Worm (Caenorhabditis elegans) whole organism, L3 larva: ENCODE measurements around the gene srsx-5.

Experiments used
- R02D3.7 ChIP-seq: fragments of 150-350 bp; optimal IDR thresholded peaks from 2 replicates; lab custom pipeline; 2014; ENCODE audit warnings: missing biosample characterization, missing genetic modification characterization
- ZK546.5 ChIP-seq: sonication (generic microtip); optimal IDR thresholded peaks from 2 replicates; lab custom pipeline; 2017; ENCODE audit warnings: missing biosample characterization, missing genetic modification characterization
- aly-2 ChIP-seq: fragments of 150-350 bp; optimal IDR thresholded peaks from 2 replicates; lab custom pipeline; 2014; ENCODE audit warnings: missing biosample characterization, missing genetic modification characterization
- ama-1 ChIP-seq: fragments of 150-350 bp; optimal IDR thresholded peaks from 2 replicates; lab custom pipeline; 2018
- ceh-82 ChIP-seq: fragments of 150-350 bp; optimal IDR thresholded peaks from 2 replicates; lab custom pipeline; 2014; ENCODE audit warnings: missing biosample characterization, missing genetic modification characterization
- ceh-9 ChIP-seq: sonication (generic microtip); optimal IDR thresholded peaks from 2 replicates; lab custom pipeline; 2018; ENCODE audit warnings: missing biosample characterization, missing genetic modification characterization
- daf-12 ChIP-seq: fragments of 150-350 bp; optimal IDR thresholded peaks from 2 replicates; lab custom pipeline; 2014; ENCODE audit warnings: missing biosample characterization, missing genetic modification reagents, missing genetic modification characterization
- egl-5 ChIP-seq: fragments of 150-350 bp; optimal IDR thresholded peaks from 2 replicates; lab custom pipeline; 2017; ENCODE audit warnings: missing biosample characterization, missing genetic modification reagents, missing genetic modification characterization, inconsistent platforms
- elt-1 ChIP-seq: fragments of 150-350 bp; optimal IDR thresholded peaks from 2 replicates; lab custom pipeline; 2014; ENCODE audit warnings: missing biosample characterization, missing genetic modification characterization
- elt-2 ChIP-seq: sonication (generic microtip); optimal IDR thresholded peaks from 2 replicates; lab custom pipeline; 2016; ENCODE audit warnings: missing genetic modification reagents, mild to moderate bottlenecking, missing genetic modification characterization, missing compliant biosample characterization
- elt-3 ChIP-seq, 3 experiments: fragments of 150-350 bp in 1 of 3; sonication (generic microtip) in 2 of 3; optimal IDR thresholded peaks; 2 replicates in 2 of 3; 4 replicates in 1 of 3; lab custom pipeline; 2014 to 2017; ENCODE audit warnings: missing biosample characterization in 3 of 3, missing genetic modification characterization in 3 of 3
- fkh-10 ChIP-seq: sonication (generic microtip); optimal IDR thresholded peaks from 2 replicates; lab custom pipeline; 2017; ENCODE audit warnings: missing biosample characterization, missing genetic modification reagents, missing genetic modification characterization
- fkh-2 ChIP-seq: fragments of 150-350 bp; optimal IDR thresholded peaks from 2 replicates; lab custom pipeline; 2014; ENCODE audit warnings: missing biosample characterization, missing genetic modification reagents, missing genetic modification characterization
- jun-1 ChIP-seq: fragments of 150-350 bp; optimal IDR thresholded peaks from 2 replicates; lab custom pipeline; 2014; ENCODE audit warnings: missing biosample characterization, missing genetic modification reagents, missing genetic modification characterization
- lin-39 ChIP-seq: fragments of 150-350 bp; optimal IDR thresholded peaks from 2 replicates; lab custom pipeline; 2018; ENCODE audit warnings: missing biosample characterization, missing genetic modification reagents, missing genetic modification characterization
- lsy-12 ChIP-seq: sonication (generic microtip); optimal IDR thresholded peaks from 2 replicates; lab custom pipeline; 2016; ENCODE audit warnings: mild to moderate bottlenecking, missing genetic modification characterization, missing compliant biosample characterization
- mdl-1 ChIP-seq: fragments of 150-350 bp; optimal IDR thresholded peaks from 2 replicates; lab custom pipeline; 2014; ENCODE audit warnings: missing biosample characterization, missing genetic modification characterization
- mml-1 ChIP-seq: fragments of 150-350 bp; sonication (generic microtip); optimal IDR thresholded peaks from 3 replicates; lab custom pipeline; 2014; ENCODE audit warnings: missing biosample characterization, missing genetic modification characterization
- nfya-1 ChIP-seq: sonication (generic microtip); optimal IDR thresholded peaks from 2 replicates; lab custom pipeline; 2017; ENCODE audit warnings: missing genetic modification characterization, mild to moderate bottlenecking, missing compliant biosample characterization, antibody characterized with exemption, moderate library complexity; ENCODE audit not compliant: insufficient read depth
- nhr-11 ChIP-seq: fragments of 150-350 bp; optimal IDR thresholded peaks from 2 replicates; lab custom pipeline; 2014; ENCODE audit warnings: missing biosample characterization, missing genetic modification characterization
- nhr-237 ChIP-seq: fragments of 150-350 bp; optimal IDR thresholded peaks from 2 replicates; lab custom pipeline; 2014; ENCODE audit warnings: missing biosample characterization, missing genetic modification characterization
- nhr-25 ChIP-seq: sonication (generic microtip); optimal IDR thresholded peaks from 2 replicates; lab custom pipeline; 2017; ENCODE audit warnings: missing biosample characterization, missing genetic modification characterization
- nhr-28 ChIP-seq: fragments of 150-350 bp; optimal IDR thresholded peaks from 2 replicates; lab custom pipeline; 2014; ENCODE audit warnings: missing biosample characterization, missing genetic modification characterization
- nhr-43 ChIP-seq: sonication (generic microtip); optimal IDR thresholded peaks from 2 replicates; lab custom pipeline; 2016; ENCODE audit warnings: mild to moderate bottlenecking, missing genetic modification characterization, missing compliant biosample characterization; ENCODE audit not compliant: poor library complexity, severe bottlenecking
- nhr-67 ChIP-seq: fragments of 150-350 bp; optimal IDR thresholded peaks from 2 replicates; lab custom pipeline; 2014; ENCODE audit warnings: missing biosample characterization, missing genetic modification characterization
- nhr-76 ChIP-seq: fragments of 150-350 bp; sonication (generic microtip); optimal IDR thresholded peaks from 5 replicates; lab custom pipeline; 2014; ENCODE audit warnings: missing biosample characterization, missing genetic modification characterization
- nhr-77 ChIP-seq: fragments of 150-350 bp; optimal IDR thresholded peaks from 2 replicates; lab custom pipeline; 2014; ENCODE audit warnings: missing biosample characterization, missing genetic modification characterization
- pha-4 ChIP-seq: fragments of 150-350 bp; optimal IDR thresholded peaks from 2 replicates; lab custom pipeline; 2014; ENCODE audit warnings: missing biosample characterization, missing genetic modification reagents, missing genetic modification characterization
- pqm-1 ChIP-seq: fragments of 150-350 bp; optimal IDR thresholded peaks from 2 replicates; lab custom pipeline; 2017; ENCODE audit warnings: missing biosample characterization, missing genetic modification characterization, inconsistent platforms
- sea-2 ChIP-seq: fragments of 150-350 bp; sonication (generic microtip); optimal IDR thresholded peaks from 4 replicates; lab custom pipeline; 2014; ENCODE audit warnings: missing biosample characterization, missing genetic modification reagents, missing genetic modification characterization
- snpc-4 ChIP-seq: fragments of 150-350 bp; optimal IDR thresholded peaks from 2 replicates; lab custom pipeline; 2014; ENCODE audit warnings: missing biosample characterization, missing genetic modification characterization
- tbx-2 ChIP-seq: sonication (generic microtip); optimal IDR thresholded peaks from 2 replicates; lab custom pipeline; 2016; ENCODE audit warnings: mild to moderate bottlenecking, missing genetic modification characterization, missing compliant biosample characterization
- unc-39 ChIP-seq: sonication (generic microtip); optimal IDR thresholded peaks from 4 replicates; lab custom pipeline; 2017; ENCODE audit warnings: missing biosample characterization, missing genetic modification characterization
- ztf-11 ChIP-seq: fragments of 150-350 bp; optimal IDR thresholded peaks from 2 replicates; lab custom pipeline; 2014; ENCODE audit warnings: missing biosample characterization, missing genetic modification characterization
- ztf-4 ChIP-seq: fragments of 150-350 bp; optimal IDR thresholded peaks from 2 replicates; lab custom pipeline; 2014; ENCODE audit warnings: missing biosample characterization, missing genetic modification characterization

Gene srsx-5

DNA sequence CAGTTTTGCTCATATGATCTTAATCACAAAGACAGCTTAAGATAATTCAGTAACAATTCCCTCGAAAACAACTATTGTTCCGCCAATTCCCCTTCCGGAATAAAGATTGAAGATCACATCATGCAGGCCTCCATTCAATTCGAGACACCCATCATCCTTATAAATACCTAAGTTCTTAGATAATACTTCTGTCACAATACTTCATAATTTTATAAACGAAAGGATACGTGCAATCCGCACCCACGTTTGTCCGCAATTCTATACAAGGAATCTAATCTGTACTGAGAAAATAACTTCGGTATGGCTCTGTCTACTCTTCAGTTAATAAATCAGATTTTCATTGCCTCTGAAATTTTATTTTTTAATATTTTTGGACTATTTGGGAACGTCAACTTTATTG, at the start of gene srsx-5:
TSS of gene srsx-5 (plus strand) at position 301 of the 400 bp plus-strand sequence.
- TF ChIP-seq nhr-43 (tag; lab: Kevin White, UChicago) (no peak), nhr-76 (tag; lab: Kevin White, UChicago) (no peak), jun-1 (tag; lab: Kevin White, UChicago) (no peak), ceh-82 (tag; lab: Kevin White, UChicago) (no peak), tbx-2 (tag; lab: Kevin White, UChicago) (no peak), nhr-77 (tag; lab: Kevin White, UChicago) (no peak), daf-12 (tag; lab: Kevin White, UChicago) (no peak), nhr-67 (tag; lab: Kevin White, UChicago) (no peak), pha-4 (tag; lab: Kevin White, UChicago) (no peak), egl-5 (tag; lab: Kevin White, UChicago) (no peak), fkh-2 (tag; lab: Kevin White, UChicago) (no peak), elt-1 (tag; lab: Kevin White, UChicago) (no peak), nhr-237 (tag; lab: Kevin White, UChicago) (no peak)

DNA sequence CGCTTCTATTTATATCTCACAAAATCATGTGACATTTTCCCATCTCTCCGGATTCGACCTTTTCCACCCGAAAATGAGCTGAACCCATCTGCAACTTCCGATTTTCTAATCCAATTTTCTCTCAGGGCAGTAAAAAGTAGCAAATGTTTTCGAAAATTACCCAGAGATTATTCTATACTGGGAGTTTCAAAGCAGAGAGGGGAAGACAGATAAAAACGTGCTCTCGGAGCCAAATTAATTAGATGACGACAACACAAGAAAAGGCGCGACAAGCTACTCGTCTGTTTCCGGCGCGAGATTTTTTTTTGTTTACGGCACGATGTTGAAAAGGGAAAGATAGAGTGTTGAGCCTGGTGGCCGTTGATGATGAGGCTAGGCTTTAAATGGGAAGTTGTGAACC, 44.3 kb upstream of the srsx-5 start:
- TF ChIP-seq nhr-11 = no peak
- peak; percentile 12 for TF ChIP-seq lin-39 (tag; lab: Kevin White, UChicago)

DNA sequence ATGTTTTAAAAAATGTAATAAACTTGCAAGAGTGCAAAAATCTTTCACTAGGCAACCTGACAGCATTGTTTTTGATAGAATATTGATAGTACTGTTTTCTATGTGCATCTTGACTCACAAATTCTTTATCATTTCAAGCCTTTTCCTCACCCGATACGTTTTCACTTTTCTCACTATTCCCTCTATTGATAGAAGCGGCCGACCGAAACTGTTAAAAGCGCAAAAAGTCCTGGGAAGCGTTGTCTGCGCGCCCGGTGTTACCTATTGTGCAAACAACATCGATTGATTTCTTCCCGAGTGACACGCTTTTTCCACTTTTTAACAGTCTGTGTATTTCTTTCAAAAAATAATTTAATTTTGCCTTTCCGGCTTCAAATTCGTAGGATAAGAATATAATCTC, 40.7 kb upstream of the srsx-5 start:
- no peak for TF ChIP-seq nhr-25
- TF ChIP-seq nfya-1 = no peak
- TF ChIP-seq elt-1 (tag; lab: Kevin White, UChicago) = no peak
- TF ChIP-seq elt-3 (tag; optimal IDR thresholded peaks at IDR 0.05; lab: Kevin White, UChicago) = no peak
- TF ChIP-seq pha-4 (tag; lab: Kevin White, UChicago) = peak; percentile 50
- no peak for TF ChIP-seq nhr-77 (tag; lab: Kevin White, UChicago)
- TF ChIP-seq lin-39 (tag; lab: Kevin White, UChicago) = no peak
- no peak for TF ChIP-seq R02D3.7 (tag; lab: Kevin White, UChicago)
- TF ChIP-seq fkh-10 (GFP tag; lab: Kevin White, UChicago) = no peak
- no peak for TF ChIP-seq ZK546.5
- no peak for TF ChIP-seq ama-1 (lab: Kevin White, UChicago)
- no peak for TF ChIP-seq ceh-82 (tag; lab: Kevin White, UChicago)
- no peak for TF ChIP-seq ztf-11 (tag; lab: Kevin White, UChicago)
- TF ChIP-seq nhr-11 = no peak
- TF ChIP-seq unc-39 (tag; lab: Kevin White, UChicago) = no peak
- TF ChIP-seq nhr-237 (tag; lab: Kevin White, UChicago) = no peak
- no peak for TF ChIP-seq lsy-12 (tag; lab: Kevin White, UChicago)
- TF ChIP-seq snpc-4 = peak; percentile 47
- no peak for TF ChIP-seq nhr-28
- no peak for TF ChIP-seq mdl-1 (tag; lab: Kevin White, UChicago)
- no peak for TF ChIP-seq sea-2 (GFP tag; lab: Kevin White, UChicago)
- TF ChIP-seq ceh-9 = no peak
- TF ChIP-seq pqm-1 (tag; lab: Kevin White, UChicago) = peak; percentile 77
- TF ChIP-seq elt-2 (tag; lab: Kevin White, UChicago) = peak; percentile 48
- no peak for TF ChIP-seq mml-1 (tag; lab: Kevin White, UChicago)
- TF ChIP-seq, all 47 proteins: peak for 4

DNA sequence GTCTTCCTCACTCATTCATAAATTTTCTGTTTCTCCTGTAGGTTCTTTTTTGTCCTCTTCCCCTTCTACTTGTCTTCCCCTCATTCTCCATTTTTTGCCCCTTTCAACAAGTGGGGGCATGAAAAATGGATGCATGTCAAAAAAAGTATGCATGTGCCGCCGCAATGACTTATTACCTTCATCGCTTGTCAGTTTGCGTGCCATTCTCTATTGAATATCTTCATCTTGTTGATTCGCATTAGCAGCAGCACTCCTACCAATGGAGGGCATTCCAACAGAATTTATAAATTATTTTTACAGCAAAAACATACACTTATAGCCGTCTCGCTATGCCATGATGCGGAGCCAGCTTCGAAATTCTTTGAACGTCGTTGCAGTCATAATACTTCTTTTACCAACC, 37.5 kb upstream of the srsx-5 start, which contains the start of gene F40A3.1:
TSS of gene F40A3.1 (plus strand) at position 301 of the 400 bp plus-strand sequence.
- TF ChIP-seq nhr-76 (tag; lab: Kevin White, UChicago) (no peak), lin-39 (tag; lab: Kevin White, UChicago) (peak; percentile 52), nhr-77 (tag; lab: Kevin White, UChicago) (no peak)

DNA sequence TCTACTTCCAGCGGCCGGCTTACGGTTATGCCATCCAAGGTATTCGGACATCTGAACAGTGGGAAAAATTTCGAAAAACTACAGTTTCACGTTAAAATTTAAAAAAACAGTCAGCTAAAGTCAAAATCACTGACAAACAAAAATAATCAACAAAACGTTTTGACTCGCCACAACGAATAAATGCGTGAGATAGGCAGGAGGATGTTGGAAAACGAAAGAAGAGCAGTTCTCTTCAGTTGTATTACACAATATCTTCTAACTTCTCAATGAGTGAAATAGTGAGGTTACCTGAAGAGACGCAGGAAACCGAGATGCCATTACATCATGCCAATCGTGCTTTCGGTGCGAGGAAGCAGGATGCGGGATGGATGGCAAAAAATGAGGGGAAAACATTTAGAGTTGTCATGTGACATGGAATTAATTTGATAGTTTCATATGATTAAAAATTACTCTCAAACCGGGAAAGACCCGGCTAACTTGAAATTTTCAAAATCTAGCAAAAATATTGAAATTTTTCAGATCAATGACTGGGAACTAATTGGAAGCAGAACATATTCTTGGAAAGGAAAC, 34.9 kb upstream of the srsx-5 start, which contains the start of gene F40A3.6:
TSS of gene F40A3.6 (minus strand) at position 51 of the 570 bp plus-strand sequence.
- TF ChIP-seq lin-39 (tag; lab: Kevin White, UChicago) = peak; percentile 13
- no peak for TF ChIP-seq tbx-2 (tag; lab: Kevin White, UChicago)
- no peak for TF ChIP-seq aly-2 (tag; lab: Kevin White, UChicago)
- TF ChIP-seq ztf-4 (tag; lab: Kevin White, UChicago) = no peak
- no peak for TF ChIP-seq pha-4 (tag; lab: Kevin White, UChicago)
- TF ChIP-seq egl-5 (tag; lab: Kevin White, UChicago) = peak; percentile 78
- peak; percentile 37 for TF ChIP-seq nfya-1
- TF ChIP-seq, all 47 proteins: peak for 3
